Fruit fly (Drosophila melanogaster): ENCODE data around the gene beat-VII.

dm6 chr3R:26615428-26615827, 66.3 kb downstream of the beat-VII start:
- no peak for TF ChIP-seq CG7101 (tag; optimal IDR thresholded peaks at IDR 0.05)
- no peak for TF ChIP-seq CG1620 (GFP tag; optimal IDR thresholded peaks at IDR 0.05)
- TF ChIP-seq CG7045 (GFP tag; optimal IDR thresholded peaks at IDR 0.05), result no peak
- TF ChIP-seq tj (GFP tag; optimal IDR thresholded peaks at IDR 0.05), result no peak
- TF ChIP-seq cic (GFP tag; optimal IDR thresholded peaks at IDR 0.05), result no peak
- no peak for TF ChIP-seq Crg-1 (GFP tag; optimal IDR thresholded peaks at IDR 0.05)
- TF ChIP-seq CG5204 (GFP tag; optimal IDR thresholded peaks at IDR 0.05), result no peak

Data from whole organism, adult.